Worm (Caenorhabditis elegans) whole organism, young adult: ENCODE data around the gene dsc-4.

Experiments
- C17E4.6 ChIP-seq: fragments of 200-800 bp; sonication (Bioruptor generic); IDR thresholded peaks from 2 replicates; pipeline ENCODE4 v1.3.6; 2022; ENCODE audit warnings: missing genetic modification reagents, missing genetic modification characterization, missing compliant biosample characterization
- F10E7.11 ChIP-seq: sonication (generic microtip); optimal IDR thresholded peaks from 2 replicates; lab custom pipeline; 2017; ENCODE audit warnings: mild to moderate bottlenecking, missing genetic modification characterization, moderate library complexity, missing compliant biosample characterization
- F33H1.4 ChIP-seq: fragments of 200-800 bp; sonication (Bioruptor generic); IDR thresholded peaks from 2 replicates; pipeline ENCODE4 v1.3.6; 2022; ENCODE audit warnings: missing genetic modification reagents, missing genetic modification characterization, missing compliant biosample characterization
- chd-7 ChIP-seq: sonication (generic microtip); optimal IDR thresholded peaks from 2 replicates; lab custom pipeline; 2016; ENCODE audit warnings: mild to moderate bottlenecking, missing genetic modification characterization, moderate library complexity, missing compliant biosample characterization
- dpff-1 ChIP-seq: sonication (generic microtip); optimal IDR thresholded peaks from 2 replicates; lab custom pipeline; 2017; ENCODE audit warnings: mild to moderate bottlenecking, missing genetic modification characterization, missing compliant biosample characterization
- ets-4 ChIP-seq: fragments of 200-800 bp; sonication (Bioruptor generic); optimal IDR thresholded peaks from 2 replicates; lab custom pipeline; 2018; ENCODE audit warnings: mild to moderate bottlenecking, missing genetic modification characterization, missing compliant biosample characterization
- gei-17 ChIP-seq: fragments of 200-800 bp; sonication (Bioruptor generic); optimal IDR thresholded peaks from 2 replicates; lab custom pipeline; 2018; ENCODE audit warnings: mild to moderate bottlenecking, missing genetic modification characterization, missing compliant biosample characterization
- lin-40 ChIP-seq: sonication (generic microtip); optimal IDR thresholded peaks from 2 replicates; lab custom pipeline; 2016; ENCODE audit warnings: missing genetic modification characterization, mild to moderate bottlenecking, missing compliant biosample characterization, missing genotype, missing genetic modification reagents
- mel-28 ChIP-seq: sonication (generic microtip); optimal IDR thresholded peaks from 2 replicates; lab custom pipeline; 2016; ENCODE audit warnings: borderline replicate concordance, mild to moderate bottlenecking, missing genetic modification characterization, missing compliant biosample characterization
- nhr-27 ChIP-seq: fragments of 200-800 bp; sonication (Bioruptor generic); optimal IDR thresholded peaks from 2 replicates; lab custom pipeline; 2018; ENCODE audit warnings: mild to moderate bottlenecking, missing genetic modification characterization, moderate library complexity, missing compliant biosample characterization
- rcor-1 ChIP-seq: fragments of 200-800 bp; sonication (Bioruptor generic); IDR thresholded peaks from 2 replicates; pipeline ENCODE4 v1.3.6; 2022; ENCODE audit warnings: missing genetic modification reagents, missing genetic modification characterization, missing compliant biosample characterization
- unc-62 ChIP-seq: fragments of 150-350 bp; optimal IDR thresholded peaks from 2 replicates; lab custom pipeline; 2014; ENCODE audit warnings: missing biosample characterization, missing genetic modification reagents, missing genetic modification characterization
- ztf-28 ChIP-seq: fragments of 200-800 bp; sonication (Bioruptor generic); IDR thresholded peaks from 2 replicates; pipeline ENCODE4 v1.3.6; 2022; ENCODE audit warnings: missing genetic modification reagents, missing genetic modification characterization, missing compliant biosample characterization

- TF ChIP-seq rcor-1 (GFP tag; lab: Robert Waterston, UW) (no peak), lin-40 (tag; lab: Kevin White, UChicago) (no peak), unc-62 (GFP tag; lab: Kevin White, UChicago) (no peak), chd-7 (tag; lab: Kevin White, UChicago) (no peak), mel-28 (tag; lab: Kevin White, UChicago) (no peak), ets-4 (GFP tag; lab: Kevin White, UChicago) (no peak), gei-17 (no peak), nhr-27 (tag; lab: Kevin White, UChicago) (no peak), dpff-1 (no peak), ztf-28 (GFP tag; lab: Robert Waterston, UW) (no peak), C17E4.6 (no peak), F10E7.11 (tag; lab: Kevin White, UChicago) (no peak), F33H1.4 (GFP tag; lab: Robert Waterston, UW) (no peak)
Observed at ce11 chrIV:364983-365382, 44.6 kb upstream of the dsc-4 start.
